Fruit fly (Drosophila melanogaster) whole organism, embryonic: ENCODE measurements around the gene CG15336.
A peak's percentile ranks its signal among the peaks of the same experiment; 100 is the strongest.

Source experiments
- Atf3 ChIP-seq: fragments of 200-800 bp; sonication (Bioruptor generic); optimal IDR thresholded peaks from 3 replicates; lab custom pipeline; 2016; ENCODE audit warnings: missing biosample characterization, missing genetic modification characterization
- Awh ChIP-seq: fragments of 200-800 bp; sonication (Bioruptor generic); IDR thresholded peaks from 2 replicates; pipeline ENCODE4, ENCODE4 v1.3.6; 2022; ENCODE audit warnings: missing biosample characterization, missing genetic modification characterization
- CG10209 ChIP-seq: fragments of 200-800 bp; sonication (Bioruptor generic); optimal IDR thresholded peaks from 3 replicates; lab custom pipeline; 2017; ENCODE audit warnings: missing biosample characterization, mild to moderate bottlenecking, missing genetic modification characterization, missing genetic modification reagents
- CG10431 ChIP-seq: fragments of 200-800 bp; sonication (Bioruptor generic); optimal IDR thresholded peaks from 3 replicates; lab custom pipeline; 2018; ENCODE audit warnings: missing biosample characterization, mild to moderate bottlenecking, missing genetic modification characterization
- CG12071 ChIP-seq: fragments of 200-800 bp; sonication (Bioruptor generic); optimal IDR thresholded peaks from 3 replicates; lab custom pipeline; 2018; ENCODE audit warnings: missing biosample characterization, mild to moderate bottlenecking, missing genetic modification characterization
- CG13424 ChIP-seq: fragments of 200-800 bp; sonication (Bioruptor generic); optimal IDR thresholded peaks from 2 replicates; lab custom pipeline; 2019; ENCODE audit warnings: missing biosample characterization, mild to moderate bottlenecking, missing genetic modification characterization, moderate library complexity
- CG14014 ChIP-seq: fragments of 200-800 bp; sonication (Bioruptor generic); IDR thresholded peaks from 2 replicates; pipeline ENCODE4 v1.3.6; 2022; ENCODE audit warnings: missing biosample characterization, missing genetic modification characterization
- CG14710 ChIP-seq: fragments of 200-800 bp; sonication (Bioruptor generic); optimal IDR thresholded peaks from 3 replicates; lab custom pipeline; 2019; ENCODE audit warnings: missing biosample characterization, mild to moderate bottlenecking, missing genetic modification characterization, moderate library complexity
- CG1529 ChIP-seq: fragments of 200-800 bp; sonication (Bioruptor generic); optimal IDR thresholded peaks from 3 replicates; lab custom pipeline; 2018; ENCODE audit warnings: missing biosample characterization, missing genetic modification characterization
- CG1602 ChIP-seq: fragments of 200-800 bp; sonication (Bioruptor generic); optimal IDR thresholded peaks from 3 replicates; lab custom pipeline; 2016; ENCODE audit warnings: missing biosample characterization, missing genetic modification characterization
- CG1647 ChIP-seq: fragments of 200-800 bp; sonication (Bioruptor generic); optimal IDR thresholded peaks from 3 replicates; lab custom pipeline; 2016; ENCODE audit warnings: missing biosample characterization, missing genetic modification characterization
- CG17359 ChIP-seq: fragments of 200-800 bp; sonication (Bioruptor generic); optimal IDR thresholded peaks from 3 replicates; lab custom pipeline; 2018; ENCODE audit warnings: missing biosample characterization, mild to moderate bottlenecking, missing genetic modification characterization, moderate library complexity
- CG2199 ChIP-seq: fragments of 200-800 bp; sonication (Bioruptor generic); IDR thresholded peaks from 3 replicates; pipeline ENCODE4 v1.3.6; 2022; ENCODE audit warnings: missing biosample characterization, missing genetic modification characterization
- CG30431 ChIP-seq: fragments of 200-800 bp; sonication (Bioruptor generic); optimal IDR thresholded peaks from 2 replicates; lab custom pipeline; 2017; ENCODE audit warnings: missing biosample characterization, missing genetic modification characterization
- CG42726 ChIP-seq: fragments of 200-800 bp; sonication (Bioruptor generic); IDR thresholded peaks from 2 replicates; pipeline ENCODE4 v1.3.6; 2022; ENCODE audit warnings: missing biosample characterization, missing genetic modification characterization; ENCODE audit not compliant: partially characterized antibody
- CG43689 ChIP-seq: fragments of 200-800 bp; sonication (Bioruptor generic); IDR thresholded peaks from 2 replicates; pipeline ENCODE4 v1.3.6; 2022; ENCODE audit warnings: missing biosample characterization, missing genetic modification characterization
- CG4424 ChIP-seq: fragments of 200-800 bp; sonication (Bioruptor generic); optimal IDR thresholded peaks from 3 replicates; lab custom pipeline; 2016; ENCODE audit warnings: missing biosample characterization, missing genetic modification characterization
- CG6791 ChIP-seq: fragments of 200-800 bp; sonication (Bioruptor generic); IDR thresholded peaks from 3 replicates; pipeline ENCODE4 v1.3.6; 2022; ENCODE audit warnings: missing biosample characterization, missing genetic modification characterization; ENCODE audit not compliant: partially characterized antibody
- CG7745 ChIP-seq: fragments of 200-800 bp; sonication (Bioruptor generic); optimal IDR thresholded peaks from 2 replicates; lab custom pipeline; 2018; ENCODE audit warnings: missing biosample characterization, mild to moderate bottlenecking, missing genetic modification characterization, moderate library complexity
- CG9876 ChIP-seq: fragments of 200-800 bp; sonication (Bioruptor generic); optimal IDR thresholded peaks from 2 replicates; lab custom pipeline; 2016; ENCODE audit warnings: missing biosample characterization, missing genetic modification characterization
- CrebB ChIP-seq: fragments of 200-800 bp; sonication (Bioruptor generic); optimal IDR thresholded peaks from 3 replicates; lab custom pipeline; 2018; ENCODE audit warnings: missing biosample characterization, mild to moderate bottlenecking, missing genetic modification characterization
- Dbx ChIP-seq: fragments of 200-800 bp; sonication (Bioruptor generic); IDR thresholded peaks from 3 replicates; pipeline ENCODE4 v1.3.6; 2022; ENCODE audit warnings: missing biosample characterization, missing genetic modification characterization
- Dek ChIP-seq: fragments of 200-800 bp; sonication (Bioruptor generic); optimal IDR thresholded peaks from 3 replicates; lab custom pipeline; 2019; ENCODE audit warnings: missing biosample characterization, mild to moderate bottlenecking, missing genetic modification characterization, moderate library complexity
- Dip2 ChIP-seq: fragments of 200-800 bp; sonication (Bioruptor generic); IDR thresholded peaks from 2 replicates; pipeline ENCODE4 v1.3.6; 2022; ENCODE audit warnings: missing biosample characterization, missing genetic modification characterization
- HLH3B ChIP-seq: fragments of 200-800 bp; sonication (Bioruptor generic); IDR thresholded peaks from 2 replicates; pipeline ENCODE4 v1.3.6; 2022; ENCODE audit warnings: missing biosample characterization, missing genetic modification characterization
- Hr39 ChIP-seq: fragments of >200 bp; optimal IDR thresholded peaks from 2 replicates; lab custom pipeline; 2017
- Optix ChIP-seq: fragments of 200-800 bp; sonication (Bioruptor generic); IDR thresholded peaks from 3 replicates; pipeline ENCODE4 v1.3.6; 2022; ENCODE audit warnings: missing biosample characterization, missing genetic modification characterization
- Rx ChIP-seq: fragments of 200-800 bp; sonication (Bioruptor generic); IDR thresholded peaks from 2 replicates; pipeline ENCODE4 v1.3.6; 2022; ENCODE audit warnings: missing biosample characterization, missing genetic modification characterization
- Scr ChIP-seq: fragments of 200-800 bp; sonication (Bioruptor generic); IDR thresholded peaks from 2 replicates; pipeline ENCODE4 v1.3.6; 2022; ENCODE audit warnings: missing biosample characterization, missing genetic modification characterization; ENCODE audit not compliant: partially characterized antibody
- Tbp ChIP-seq: fragments of >200 bp; optimal IDR thresholded peaks from 2 replicates; lab custom pipeline; 2018; ENCODE audit warnings: missing biosample characterization, missing genetic modification characterization
- Trl ChIP-seq, 3 experiments: fragments of >200 bp in 2 of 3; fragments of 200-800 bp in 1 of 3; sonication (Bioruptor generic) in 1 of 3; optimal IDR thresholded peaks; 2 replicates in 1 of 3; 3 replicates in 2 of 3; lab custom pipeline; 2016 to 2017; ENCODE audit warnings: missing biosample characterization in 1 of 3, missing genetic modification characterization in 1 of 3
- dati ChIP-seq: fragments of 200-800 bp; sonication (Bioruptor generic); IDR thresholded peaks from 2 replicates; pipeline ENCODE4 v1.3.6; 2022; ENCODE audit warnings: missing biosample characterization, missing genetic modification characterization
- fd3F ChIP-seq: fragments of 200-800 bp; sonication (Bioruptor generic); optimal IDR thresholded peaks from 2 replicates; lab custom pipeline; 2018; ENCODE audit warnings: missing biosample characterization, mild to moderate bottlenecking, missing genetic modification characterization, moderate library complexity
- fu2 ChIP-seq: fragments of 200-800 bp; sonication (Bioruptor generic); optimal IDR thresholded peaks from 2 replicates; lab custom pipeline; 2016; ENCODE audit warnings: missing biosample characterization, missing genetic modification characterization
- gem ChIP-seq: fragments of 200-800 bp; sonication (Bioruptor generic); optimal IDR thresholded peaks from 2 replicates; lab custom pipeline; 2019; ENCODE audit warnings: missing biosample characterization, mild to moderate bottlenecking, missing genetic modification characterization, moderate library complexity
- gsb ChIP-seq: fragments of 200-800 bp; sonication (Bioruptor generic); IDR thresholded peaks from 2 replicates; pipeline ENCODE4 v1.3.6; 2022; ENCODE audit warnings: missing biosample characterization, missing genetic modification characterization
- h ChIP-seq: fragments of >200 bp; optimal IDR thresholded peaks from 2 replicates; lab custom pipeline; 2017
- hkb ChIP-seq, 2 experiments: fragments of 200-800 bp in 1 of 2; fragments of >200 bp in 1 of 2; sonication (Bioruptor generic) in 1 of 2; IDR thresholded peaks in 1 of 2; optimal IDR thresholded peaks in 1 of 2; 2 replicates each; pipeline versions ENCODE4 v1.3.6 to Lab custom; 2017 to 2022; ENCODE audit warnings: missing biosample characterization in 1 of 2, missing genetic modification characterization in 1 of 2
- klu ChIP-seq: fragments of 200-800 bp; sonication (Bioruptor generic); IDR thresholded peaks from 2 replicates; pipeline ENCODE4 v1.3.6; 2022; ENCODE audit warnings: missing biosample characterization, missing genetic modification characterization
- nerfin-2 ChIP-seq: fragments of 200-800 bp; sonication (Bioruptor generic); IDR thresholded peaks from 2 replicates; pipeline ENCODE4 v1.3.6; 2022; ENCODE audit warnings: missing biosample characterization, missing genetic modification characterization; ENCODE audit not compliant: partially characterized antibody
- pan ChIP-seq, 4 experiments: fragments of >200 bp in 3 of 4; fragments of 200-800 bp in 1 of 4; sonication (Bioruptor generic) in 1 of 4; optimal IDR thresholded peaks in 3 of 4; IDR thresholded peaks in 1 of 4; 2 replicates each; pipeline versions ENCODE4 v1.3.6 to Lab custom; 2017 to 2022; ENCODE audit warnings: missing biosample characterization in 2 of 4, missing genetic modification characterization in 2 of 4, mixed read lengths in 1 of 4
- pfk ChIP-seq: fragments of 200-800 bp; sonication (Bioruptor generic); optimal IDR thresholded peaks from 2 replicates; lab custom pipeline; 2018; ENCODE audit warnings: missing biosample characterization, mild to moderate bottlenecking, missing genetic modification characterization, moderate library complexity
- pzg ChIP-seq: fragments of 200-800 bp; sonication (Bioruptor generic); optimal IDR thresholded peaks from 3 replicates; lab custom pipeline; 2018; ENCODE audit warnings: missing biosample characterization, mild to moderate bottlenecking, missing genetic modification characterization, moderate library complexity
- sima ChIP-seq: fragments of 200-800 bp; sonication (Bioruptor generic); optimal IDR thresholded peaks from 2 replicates; lab custom pipeline; 2016; ENCODE audit warnings: missing biosample characterization, missing genetic modification characterization
- tio ChIP-seq: fragments of 200-800 bp; sonication (Bioruptor generic); optimal IDR thresholded peaks from 2 replicates; lab custom pipeline; 2017; ENCODE audit warnings: missing biosample characterization, missing genetic modification characterization, inconsistent platforms
- tll ChIP-seq, 2 experiments: fragments of 200-800 bp in 1 of 2; fragments of >200 bp in 1 of 2; sonication (Bioruptor generic) in 1 of 2; optimal IDR thresholded peaks; 2 replicates each; lab custom pipeline; 2017 to 2019; ENCODE audit warnings: missing biosample characterization in 2 of 2, missing genetic modification characterization in 2 of 2, mild to moderate bottlenecking in 1 of 2, moderate library complexity in 1 of 2
- tx ChIP-seq: fragments of 200-800 bp; sonication (Bioruptor generic); optimal IDR thresholded peaks from 2 replicates; lab custom pipeline; 2016; ENCODE audit warnings: missing biosample characterization, missing genetic modification characterization
- z ChIP-seq: fragments of 200-800 bp; sonication (Bioruptor generic); IDR thresholded peaks from 3 replicates; pipeline ENCODE4 v1.3.6; 2022; ENCODE audit warnings: missing biosample characterization, missing genetic modification characterization
- zen2 ChIP-seq: fragments of 200-800 bp; sonication (Bioruptor generic); IDR thresholded peaks from 3 replicates; pipeline ENCODE4 v1.3.6; 2022; ENCODE audit warnings: missing biosample characterization, missing genetic modification characterization; ENCODE audit not compliant: partially characterized antibody

Gene CG15336

DNA sequence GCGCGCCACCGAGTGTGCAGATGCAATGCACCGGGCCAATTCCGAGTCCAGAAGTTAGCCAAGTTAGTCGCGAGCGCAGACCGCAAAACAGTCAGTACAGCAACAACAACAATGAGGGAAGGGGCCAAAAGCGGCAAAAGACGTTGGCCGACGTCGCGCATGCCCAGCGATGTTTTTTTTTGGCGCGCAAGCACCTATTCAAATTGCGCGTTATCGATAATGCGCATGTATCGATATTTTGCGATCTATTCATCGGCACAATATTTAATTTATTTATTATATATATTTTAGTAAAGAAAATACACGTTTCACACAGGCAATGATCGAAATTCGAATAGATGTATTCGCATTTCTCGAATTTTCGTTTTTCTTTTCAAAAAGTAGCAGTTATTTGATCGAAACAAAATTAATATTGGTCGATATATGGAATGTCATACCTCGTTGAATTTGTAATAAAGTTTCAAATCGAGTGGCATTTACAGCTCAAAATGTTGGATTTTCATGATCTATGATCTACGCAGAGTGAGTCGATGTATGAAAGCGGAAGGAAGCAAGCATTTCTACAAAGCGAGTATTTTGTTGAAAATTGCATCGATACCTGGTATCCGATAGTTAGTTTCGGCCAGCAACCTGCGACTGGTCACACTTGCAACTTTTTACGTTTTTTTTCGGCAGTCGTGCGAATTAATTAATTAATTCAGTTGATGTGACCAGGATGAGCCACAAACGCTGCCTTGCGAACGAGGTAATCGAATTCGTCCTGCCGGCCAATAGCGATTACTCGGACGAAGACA, 18.3 kb upstream of the CG15336 start, which contains the start of gene CG2116 (continued):
- TF ChIP-seq CG13424 (tag; lab: Kevin White, UChicago) (no peak), CG2199 (GFP tag; lab: Robert Waterston, UW) (no peak), Dek (tag; lab: Kevin White, UChicago) (no peak), h (no peak), Awh (GFP tag; lab: Robert Waterston, UW) (no peak), Tbp (GFP tag; lab: Kevin White, UChicago) (no peak), CG10431 (no peak), pan (optimal IDR thresholded peaks at IDR 0.05; lab: Kevin White, UChicago) (no peak), pan (GFP tag; optimal IDR thresholded peaks at IDR 0.05 in 1 of 2, IDR thresholded peaks at IDR 0.05 in 1 of 2) (no peak), pfk (GFP tag; lab: Kevin White, UChicago) (no peak), gem (tag; lab: Kevin White, UChicago) (no peak), Atf3 (GFP tag; lab: Kevin White, UChicago) (no peak), nerfin-2 (GFP tag; lab: Robert Waterston, UW) (0 out of 2 replicates have a peak, but pooled peaks have one; percentile 23), CG14710 (peak; percentile 61), CG6791 (GFP tag; lab: Robert Waterston, UW) (peak; percentile 64), gsb (GFP tag; lab: Robert Waterston, UW) (no peak), Dip2 (GFP tag; lab: Robert Waterston, UW) (no peak), CG14014 (GFP tag; lab: Robert Waterston, UW) (no peak), CG17359 (tag; lab: Kevin White, UChicago) (no peak), CG4424 (GFP tag; lab: Kevin White, UChicago) (no peak), Hr39 (lab: Kevin White, UChicago) (no peak), hkb (optimal IDR thresholded peaks at IDR 0.05; lab: Kevin White, UChicago) (no peak), hkb (GFP tag; IDR thresholded peaks at IDR 0.05; lab: Robert Waterston, UW) (no peak), CG1529 (GFP tag; lab: Kevin White, UChicago) (no peak), Trl (optimal IDR thresholded peaks at IDR 0.05; lab: Kevin White, UChicago) (no peak), Trl (GFP tag; optimal IDR thresholded peaks at IDR 0.05; lab: Kevin White, UChicago) (no peak), Rx (no peak), klu (GFP tag; lab: Robert Waterston, UW) (no peak), Optix (GFP tag; lab: Robert Waterston, UW) (no peak), CG1647 (GFP tag; lab: Kevin White, UChicago) (no peak), CG7745 (peak; percentile 90), CG10209 (no peak), tx (no peak), CG9876 (no peak), CG42726 (GFP tag; lab: Robert Waterston, UW) (0 out of 2 replicates have a peak, but pooled peaks have one; percentile 40), dati (GFP tag; lab: Robert Waterston, UW) (no peak), Dbx (GFP tag; lab: Robert Waterston, UW) (no peak), sima (GFP tag; lab: Kevin White, UChicago) (no peak), z (no peak), fd3F (GFP tag; lab: Kevin White, UChicago) (no peak), zen2 (peak; percentile 52; the same call in 1 of the 3 replicates), CG1602 (GFP tag; lab: Kevin White, UChicago) (no peak), HLH3B (GFP tag; lab: Robert Waterston, UW) (no peak), CG12071 (no peak), pzg (peak; percentile 64), tio (GFP tag; lab: Kevin White, UChicago) (no peak), tll (GFP tag; optimal IDR thresholded peaks at IDR 0.05; lab: Kevin White, UChicago) (no peak), CrebB (tag; lab: Kevin White, UChicago) (no peak), CG30431 (GFP tag; lab: Kevin White, UChicago) (no peak), CG43689 (no peak), Scr (GFP tag; lab: Robert Waterston, UW) (peak; percentile 79), fu2 (GFP tag; lab: Kevin White, UChicago) (no peak)
